Worm (Caenorhabditis elegans) whole organism, L4 larva: ENCODE results near the gene B0524.5.

Experiments used
- ZK546.5 ChIP-seq, 2 experiments: sonication (generic microtip); optimal IDR thresholded peaks; 2 replicates each; lab custom pipeline; 2017; ENCODE audit warnings: missing biosample characterization in 2 of 2, missing genetic modification characterization in 2 of 2
- cey-2 ChIP-seq: sonication (generic microtip); optimal IDR thresholded peaks from 3 replicates; lab custom pipeline; 2017; ENCODE audit warnings: missing genetic modification characterization, mild to moderate bottlenecking, missing compliant biosample characterization, antibody characterized with exemption, borderline replicate concordance; ENCODE audit not compliant: insufficient read depth
- dmd-9 ChIP-seq: fragments of 200-800 bp; sonication (Bioruptor generic); IDR thresholded peaks from 2 replicates; pipeline ENCODE4 v1.3.6; 2022; ENCODE audit warnings: missing genetic modification reagents, missing genetic modification characterization, missing compliant biosample characterization
- lir-3 ChIP-seq: sonication (generic microtip); optimal IDR thresholded peaks from 2 replicates; lab custom pipeline; 2016; ENCODE audit warnings: mild to moderate bottlenecking, missing genetic modification characterization, missing compliant biosample characterization

ce11 chrIII:1859532-1859931 is 34.2 kb downstream of the B0524.5 start, which contains the start of gene ddp-1:
- no peak for TF ChIP-seq cey-2 (tag; lab: Kevin White, UChicago)
- TF ChIP-seq dmd-9, result peak; percentile 87
- TF ChIP-seq lir-3 (tag; lab: Kevin White, UChicago), result peak; percentile 35
- TF ChIP-seq ZK546.5 (tag; optimal IDR thresholded peaks at IDR 0.05; lab: Kevin White, UChicago), result peak in 1 of 2 experiments; percentile 1
